Fruit fly (Drosophila melanogaster) whole organism, embryonic: ENCODE measurements around the gene CG5781.
A peak's percentile ranks its signal among the peaks of the same experiment; 100 is the strongest.

Experiments
- Ada2b ChIP-seq: fragments of 200-800 bp; sonication (Bioruptor generic); IDR thresholded peaks from 2 replicates; pipeline ENCODE4 v1.3.6; 2022; ENCODE audit warnings: missing biosample characterization, missing genetic modification characterization
- CG10209 ChIP-seq: fragments of 200-800 bp; sonication (Bioruptor generic); optimal IDR thresholded peaks from 3 replicates; lab custom pipeline; 2017; ENCODE audit warnings: missing biosample characterization, mild to moderate bottlenecking, missing genetic modification characterization, missing genetic modification reagents
- CG10565 ChIP-seq: fragments of 200-800 bp; sonication (Bioruptor generic); optimal IDR thresholded peaks from 3 replicates; lab custom pipeline; 2016; ENCODE audit warnings: missing biosample characterization, mild to moderate bottlenecking, missing genetic modification characterization
- CG12942 ChIP-seq: fragments of 200-800 bp; sonication (Bioruptor generic); optimal IDR thresholded peaks from 3 replicates; lab custom pipeline; 2016; ENCODE audit warnings: missing biosample characterization, missing genetic modification characterization
- CG13123 ChIP-seq: fragments of 200-800 bp; sonication (Bioruptor generic); optimal IDR thresholded peaks from 2 replicates; lab custom pipeline; 2016; ENCODE audit warnings: missing biosample characterization, missing genetic modification characterization
- CG1832 ChIP-seq: fragments of 200-800 bp; sonication (Bioruptor generic); optimal IDR thresholded peaks from 2 replicates; lab custom pipeline; 2017; ENCODE audit warnings: missing biosample characterization, mild to moderate bottlenecking, missing genetic modification characterization, inconsistent platforms
- CG2199 ChIP-seq: fragments of 200-800 bp; sonication (Bioruptor generic); IDR thresholded peaks from 3 replicates; pipeline ENCODE4 v1.3.6; 2022; ENCODE audit warnings: missing biosample characterization, missing genetic modification characterization
- CG30403 ChIP-seq: fragments of 200-800 bp; sonication (Bioruptor generic); optimal IDR thresholded peaks from 3 replicates; lab custom pipeline; 2016; ENCODE audit warnings: missing biosample characterization, missing genetic modification characterization
- CG31365 ChIP-seq: fragments of 200-800 bp; sonication (Bioruptor generic); optimal IDR thresholded peaks from 2 replicates; lab custom pipeline; 2018; ENCODE audit warnings: missing biosample characterization, mild to moderate bottlenecking, missing genetic modification characterization
- CG31441 ChIP-seq: fragments of 200-800 bp; sonication (Bioruptor generic); IDR thresholded peaks from 2 replicates; pipeline ENCODE4 v1.3.6; 2022; ENCODE audit warnings: missing biosample characterization, missing genetic modification characterization
- CG32767 ChIP-seq: fragments of 200-800 bp; sonication (Bioruptor generic); IDR thresholded peaks from 2 replicates; pipeline ENCODE4 v1.3.6; 2022; ENCODE audit warnings: missing biosample characterization, missing genetic modification characterization
- CG3281 ChIP-seq: fragments of 200-800 bp; sonication (Bioruptor generic); optimal IDR thresholded peaks from 3 replicates; lab custom pipeline; 2017; ENCODE audit warnings: missing biosample characterization, mild to moderate bottlenecking, missing genetic modification characterization
- CG3407 ChIP-seq: fragments of 200-800 bp; sonication (Bioruptor generic); optimal IDR thresholded peaks from 2 replicates; lab custom pipeline; 2018; ENCODE audit warnings: missing biosample characterization, mild to moderate bottlenecking, missing genetic modification characterization
- CG43689 ChIP-seq: fragments of 200-800 bp; sonication (Bioruptor generic); IDR thresholded peaks from 2 replicates; pipeline ENCODE4 v1.3.6; 2022; ENCODE audit warnings: missing biosample characterization, missing genetic modification characterization
- CG4730 ChIP-seq: fragments of 200-800 bp; sonication (Bioruptor generic); IDR thresholded peaks from 2 replicates; pipeline ENCODE4 v1.3.6; 2022; ENCODE audit warnings: missing biosample characterization, missing genetic modification characterization
- CG4854 ChIP-seq: fragments of 200-800 bp; sonication (Bioruptor generic); optimal IDR thresholded peaks from 2 replicates; lab custom pipeline; 2016; ENCODE audit warnings: missing biosample characterization, missing genetic modification characterization, inconsistent platforms
- CG5953 ChIP-seq: fragments of 200-800 bp; sonication (Bioruptor generic); IDR thresholded peaks from 2 replicates; pipeline ENCODE4 v1.3.6; 2022; ENCODE audit warnings: missing biosample characterization, missing genetic modification characterization
- CG7271 ChIP-seq: fragments of 200-800 bp; sonication (Bioruptor generic); optimal IDR thresholded peaks from 2 replicates; lab custom pipeline; 2018; ENCODE audit warnings: missing biosample characterization, mild to moderate bottlenecking, missing genetic modification characterization, moderate library complexity
- CG7357 ChIP-seq: fragments of 200-800 bp; sonication (Bioruptor generic); IDR thresholded peaks from 3 replicates; pipeline ENCODE4 v1.3.6; 2022; ENCODE audit warnings: missing biosample characterization, missing genetic modification characterization
- CG8924 ChIP-seq: fragments of 200-800 bp; optimal IDR thresholded peaks from 3 replicates; lab custom pipeline; 2019; ENCODE audit warnings: missing biosample characterization, mild to moderate bottlenecking, missing genetic modification characterization, moderate library complexity
- CG9797 ChIP-seq: fragments of 200-800 bp; sonication (Bioruptor generic); optimal IDR thresholded peaks from 3 replicates; lab custom pipeline; 2018; ENCODE audit warnings: missing biosample characterization, mild to moderate bottlenecking, missing genetic modification characterization
- D19B ChIP-seq: fragments of 200-800 bp; sonication (Bioruptor generic); optimal IDR thresholded peaks from 2 replicates; lab custom pipeline; 2017; ENCODE audit warnings: missing biosample characterization, mild to moderate bottlenecking, missing genetic modification characterization
- Dad ChIP-seq: fragments of 200-800 bp; sonication (Bioruptor generic); optimal IDR thresholded peaks from 3 replicates; lab custom pipeline; 2016; ENCODE audit warnings: missing biosample characterization, missing genetic modification characterization
- Dip2 ChIP-seq: fragments of 200-800 bp; sonication (Bioruptor generic); IDR thresholded peaks from 2 replicates; pipeline ENCODE4 v1.3.6; 2022; ENCODE audit warnings: missing biosample characterization, missing genetic modification characterization
- Dip3 ChIP-seq: fragments of 200-800 bp; sonication (Bioruptor generic); optimal IDR thresholded peaks from 3 replicates; lab custom pipeline; 2016; ENCODE audit warnings: missing biosample characterization, missing genetic modification characterization
- Dll ChIP-seq: fragments of 200-800 bp; sonication (Bioruptor generic); IDR thresholded peaks from 4 replicates; pipeline ENCODE4 v1.3.6; 2022; ENCODE audit warnings: missing biosample characterization, missing genetic modification characterization; ENCODE audit not compliant: partially characterized antibody
- Dref ChIP-seq: fragments of 200-800 bp; sonication (Bioruptor generic); IDR thresholded peaks from 2 replicates; pipeline ENCODE4 v1.3.6; 2022; ENCODE audit warnings: missing biosample characterization, missing genetic modification characterization
- Hr3 ChIP-seq: fragments of 200-800 bp; sonication (Bioruptor generic); optimal IDR thresholded peaks from 3 replicates; lab custom pipeline; 2016; ENCODE audit warnings: missing biosample characterization, missing genetic modification characterization
- MBD-R2 ChIP-seq: fragments of 200-800 bp; sonication (Bioruptor generic); IDR thresholded peaks from 2 replicates; pipeline ENCODE4 v1.3.6; 2022; ENCODE audit warnings: missing biosample characterization, missing genetic modification characterization
- Mes4 ChIP-seq: fragments of 200-800 bp; sonication (Bioruptor generic); optimal IDR thresholded peaks from 2 replicates; lab custom pipeline; 2016; ENCODE audit warnings: missing biosample characterization, missing genetic modification characterization
- Sry-β ChIP-seq: fragments of 200-800 bp; sonication (Bioruptor generic); optimal IDR thresholded peaks from 2 replicates; lab custom pipeline; 2018; ENCODE audit warnings: missing biosample characterization, mild to moderate bottlenecking, missing genetic modification characterization, moderate library complexity
- Tbp ChIP-seq: fragments of >200 bp; optimal IDR thresholded peaks from 2 replicates; lab custom pipeline; 2018; ENCODE audit warnings: missing biosample characterization, missing genetic modification characterization
- Trl ChIP-seq, 3 experiments: fragments of >200 bp in 2 of 3; fragments of 200-800 bp in 1 of 3; sonication (Bioruptor generic) in 1 of 3; optimal IDR thresholded peaks; 2 replicates in 1 of 3; 3 replicates in 2 of 3; lab custom pipeline; 2016 to 2017; ENCODE audit warnings: missing biosample characterization in 1 of 3, missing genetic modification characterization in 1 of 3
- ato ChIP-seq: fragments of 200-800 bp; sonication (Bioruptor generic); IDR thresholded peaks from 2 replicates; pipeline ENCODE4 v1.3.6; 2022; ENCODE audit warnings: missing biosample characterization, missing genetic modification characterization; ENCODE audit not compliant: partially characterized antibody
- bab2 ChIP-seq: fragments of 200-800 bp; sonication (Bioruptor generic); optimal IDR thresholded peaks from 2 replicates; lab custom pipeline; 2016; ENCODE audit warnings: missing biosample characterization, missing genetic modification characterization
- bbx ChIP-seq: fragments of 200-800 bp; sonication (Bioruptor generic); IDR thresholded peaks from 2 replicates; pipeline ENCODE4 v1.3.6; 2022; ENCODE audit warnings: missing biosample characterization, missing genetic modification characterization; ENCODE audit not compliant: partially characterized antibody
- chinmo ChIP-seq: fragments of 200-800 bp; sonication (Bioruptor generic); IDR thresholded peaks from 4 replicates; pipeline ENCODE4 v1.3.6; 2022; ENCODE audit warnings: missing biosample characterization, missing genetic modification characterization; ENCODE audit not compliant: partially characterized antibody
- dan ChIP-seq: fragments of 200-800 bp; sonication (Bioruptor generic); IDR thresholded peaks from 2 replicates; pipeline ENCODE4 v1.3.6; 2022; ENCODE audit warnings: missing biosample characterization, missing genetic modification characterization
- dimm ChIP-seq: fragments of 200-800 bp; sonication (Bioruptor generic); IDR thresholded peaks from 2 replicates; pipeline ENCODE4 v1.3.6; 2022; ENCODE audit warnings: missing biosample characterization, missing genetic modification characterization
- emc ChIP-seq: fragments of 200-800 bp; sonication (Bioruptor generic); optimal IDR thresholded peaks from 2 replicates; lab custom pipeline; 2016; ENCODE audit warnings: missing biosample characterization, missing genetic modification characterization
- fru ChIP-seq: fragments of >200 bp; optimal IDR thresholded peaks from 2 replicates; lab custom pipeline; 2017
- lbe ChIP-seq: fragments of 200-800 bp; sonication (Bioruptor generic); optimal IDR thresholded peaks from 2 replicates; lab custom pipeline; 2016; ENCODE audit warnings: missing biosample characterization, mild to moderate bottlenecking, missing genetic modification characterization
- pum ChIP-seq: fragments of 200-800 bp; sonication (Bioruptor generic); optimal IDR thresholded peaks from 2 replicates; lab custom pipeline; 2016; ENCODE audit warnings: missing biosample characterization, missing genetic modification characterization
- ro ChIP-seq: fragments of 200-800 bp; sonication (Bioruptor generic); IDR thresholded peaks from 2 replicates; pipeline ENCODE4 v1.3.6; 2022; ENCODE audit warnings: missing biosample characterization, missing genetic modification characterization
- slou ChIP-seq: fragments of 200-800 bp; sonication (Bioruptor generic); optimal IDR thresholded peaks from 3 replicates; lab custom pipeline; 2016; ENCODE audit warnings: missing biosample characterization, missing genetic modification characterization
- tup ChIP-seq: fragments of 200-800 bp; sonication (Bioruptor generic); optimal IDR thresholded peaks from 2 replicates; lab custom pipeline; 2016; ENCODE audit warnings: missing biosample characterization, mild to moderate bottlenecking, missing genetic modification characterization, moderate library complexity
- zen ChIP-seq: fragments of 200-800 bp; sonication (Bioruptor generic); optimal IDR thresholded peaks from 3 replicates; lab custom pipeline; 2018; ENCODE audit warnings: missing biosample characterization, mild to moderate bottlenecking, missing genetic modification characterization, moderate library complexity

The CG5781 gene

DNA sequence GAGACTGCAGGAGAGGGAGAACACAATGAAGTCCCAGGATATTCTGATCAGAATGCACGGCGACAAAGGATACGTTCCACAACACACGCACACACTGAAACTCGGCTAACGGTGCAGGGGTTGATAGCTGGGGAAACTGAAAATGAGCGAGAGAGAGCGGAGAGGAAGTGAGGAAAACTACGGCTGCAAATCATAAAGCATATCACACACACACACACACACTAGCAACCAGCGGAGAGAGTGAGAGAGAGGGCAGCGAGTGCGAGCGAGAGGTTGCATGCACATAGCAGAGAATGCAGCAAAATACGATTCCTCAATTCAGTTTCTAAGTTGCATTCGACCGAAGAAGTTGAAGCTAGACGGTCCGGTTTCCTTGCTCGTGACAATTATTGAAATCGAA, 18.8 kb downstream of the CG5781 start (continued):
- TF ChIP-seq emc (no peak), dimm (GFP tag; lab: Robert Waterston, UW) (no peak), ato (no peak), Dip3 (GFP tag; lab: Kevin White, UChicago) (no peak), Dip2 (no peak), CG12942 (no peak), bbx (GFP tag; lab: Robert Waterston, UW) (no peak), dan (GFP tag; lab: Robert Waterston, UW) (no peak), lbe (GFP tag; lab: Kevin White, UChicago) (no peak), CG3407 (no peak), CG9797 (GFP tag; lab: Kevin White, UChicago) (no peak), Trl (optimal IDR thresholded peaks at IDR 0.05; lab: Kevin White, UChicago) (peak; percentile 33 to 95), Trl (GFP tag; optimal IDR thresholded peaks at IDR 0.05; lab: Kevin White, UChicago) (no peak), chinmo (GFP tag; lab: Robert Waterston, UW) (0 out of 4 replicates have a peak, but pooled peaks have one; percentile 13), CG10209 (GFP tag; lab: Kevin White, UChicago) (no peak), fru (lab: Kevin White, UChicago) (no peak), CG4730 (GFP tag; lab: Robert Waterston, UW) (no peak), Ada2b (GFP tag; lab: Robert Waterston, UW) (no peak), CG32767 (GFP tag; lab: Robert Waterston, UW) (peak; percentile 35; the same call in 1 of the 2 replicates), Hr3 (GFP tag; lab: Kevin White, UChicago) (no peak), Dad (GFP tag; lab: Kevin White, UChicago) (no peak), CG8924 (tag; lab: Kevin White, UChicago) (peak; percentile 3), CG2199 (GFP tag; lab: Robert Waterston, UW) (0 out of 3 replicates have a peak, but pooled peaks have one; percentile 73), MBD-R2 (GFP tag; lab: Robert Waterston, UW) (no peak), Tbp (no peak), ro (GFP tag; lab: Robert Waterston, UW) (no peak), CG31365 (tag; lab: Kevin White, UChicago) (no peak), CG43689 (GFP tag; lab: Robert Waterston, UW) (no peak), CG4854 (no peak), Mes4 (GFP tag; lab: Kevin White, UChicago) (no peak), bab2 (GFP tag; lab: Kevin White, UChicago) (no peak), Sry-β (GFP tag; lab: Kevin White, UChicago) (no peak), tup (GFP tag; lab: Kevin White, UChicago) (no peak), CG31441 (GFP tag; lab: Robert Waterston, UW) (no peak), CG7357 (GFP tag; lab: Robert Waterston, UW) (no peak), zen (tag; lab: Kevin White, UChicago) (peak; percentile 24), Dll (GFP tag; lab: Robert Waterston, UW) (0 out of 4 replicates have a peak, but pooled peaks have one; percentile 21), CG7271 (no peak), CG10565 (GFP tag; lab: Kevin White, UChicago) (no peak), D19B (GFP tag; lab: Kevin White, UChicago) (no peak), CG3281 (no peak), CG13123 (no peak), CG1832 (peak; percentile 88), CG30403 (GFP tag; lab: Kevin White, UChicago) (no peak), pum (no peak), Dref (no peak), CG5953 (GFP tag; lab: Robert Waterston, UW) (no peak), slou (GFP tag; lab: Kevin White, UChicago) (no peak)
